Worm (Caenorhabditis elegans): ENCODE data around the gene Y46G5A.14.
A peak's percentile ranks its signal among the peaks of the same experiment; 100 is the strongest.

Gene Y46G5A.14

ce11 chrII:12819979-12820378, 45.5 kb downstream of the Y46G5A.14 start:
- no peak for TF ChIP-seq ets-7 (tag; optimal IDR thresholded peaks at IDR 0.05)
- TF ChIP-seq F13C5.2 (tag; optimal IDR thresholded peaks at IDR 0.05), result no peak
- TF ChIP-seq sea-1 (GFP tag; conservative IDR thresholded peaks at IDR 0.05), result no peak
- TF ChIP-seq tbx-37 (GFP tag; conservative IDR thresholded peaks at IDR 0.05), result no peak
- TF ChIP-seq tbx-11 (GFP tag; IDR thresholded peaks at IDR 0.05), result no peak
- TF ChIP-seq scrt-1 (GFP tag; IDR thresholded peaks at IDR 0.05), result no peak
- no peak for TF ChIP-seq aly-1 (tag; optimal IDR thresholded peaks at IDR 0.05)
- no peak for TF ChIP-seq ama-1 (optimal IDR thresholded peaks at IDR 0.05)
- TF ChIP-seq tra-4 (tag; optimal IDR thresholded peaks at IDR 0.05), result no peak
- no peak for TF ChIP-seq hmg-4 (GFP tag; optimal IDR thresholded peaks at IDR 0.05)

- TF ChIP-seq flt-1 (GFP tag; IDR thresholded peaks at IDR 0.05) (no peak), sea-1 (GFP tag; conservative IDR thresholded peaks at IDR 0.05) (no peak), tra-4 (tag; optimal IDR thresholded peaks at IDR 0.05) (no peak), ceh-36 (tag; optimal IDR thresholded peaks at IDR 0.05) (no peak), aly-1 (tag; optimal IDR thresholded peaks at IDR 0.05) (no peak), pes-1 (GFP tag; IDR thresholded peaks at IDR 0.05) (no peak), hmbx-1 (tag; optimal IDR thresholded peaks at IDR 0.05) (no peak), scrt-1 (GFP tag; IDR thresholded peaks at IDR 0.05) (no peak), hmg-4 (GFP tag; optimal IDR thresholded peaks at IDR 0.05) (no peak), hnd-1 (tag; optimal IDR thresholded peaks at IDR 0.05) (no peak), ceh-13 (GFP tag; optimal IDR thresholded peaks at IDR 0.05) (no peak), B0310.2 (tag; optimal IDR thresholded peaks at IDR 0.05) (no peak), F13C5.2 (tag; optimal IDR thresholded peaks at IDR 0.05) (no peak), ama-1 (optimal IDR thresholded peaks at IDR 0.05) (no peak), tbx-37 (GFP tag; conservative IDR thresholded peaks at IDR 0.05) (no peak), ets-7 (tag; optimal IDR thresholded peaks at IDR 0.05) (no peak), tbx-11 (GFP tag; IDR thresholded peaks at IDR 0.05) (no peak)
Observed at ce11 chrII:12823437-12823836, 48.9 kb downstream of the Y46G5A.14 start, which contains the start of gene Y46G5A.36. Gene Y46G5A.36 (plus strand): TSS chrII:12823679.

ce11 chrII:12824463-12824862, 50.0 kb downstream of the Y46G5A.14 start:
- TF ChIP-seq pes-1 (GFP tag; IDR thresholded peaks at IDR 0.05) (peak; percentile 16; the same call in 1 of the 2 replicates), ceh-36 (tag; optimal IDR thresholded peaks at IDR 0.05) (peak; percentile 94), tra-4 (tag; optimal IDR thresholded peaks at IDR 0.05) (no peak)
